Worm (Caenorhabditis elegans) whole organism, young adult: ENCODE results near the gene W01C9.2.

Experiments
- B0035.1 ChIP-seq: sonication (generic microtip); optimal IDR thresholded peaks from 2 replicates; lab custom pipeline; 2016; ENCODE audit warnings: missing genetic modification characterization, mild to moderate bottlenecking, missing compliant biosample characterization, missing genotype, missing genetic modification reagents
- C17E4.6 ChIP-seq: fragments of 200-800 bp; sonication (Bioruptor generic); IDR thresholded peaks from 2 replicates; pipeline ENCODE4 v1.3.6; 2022; ENCODE audit warnings: missing genetic modification reagents, missing genetic modification characterization, missing compliant biosample characterization
- F49E8.2 ChIP-seq: sonication (generic microtip); optimal IDR thresholded peaks from 3 replicates; lab custom pipeline; 2017; ENCODE audit warnings: missing genetic modification characterization, mild to moderate bottlenecking, missing compliant biosample characterization, antibody characterized with exemption, moderate library complexity; ENCODE audit not compliant: insufficient read depth
- F55B11.4 ChIP-seq: sonication (generic microtip); optimal IDR thresholded peaks from 2 replicates; lab custom pipeline; 2016; ENCODE audit warnings: missing compliant biosample characterization, missing genetic modification characterization, borderline replicate concordance; ENCODE audit not compliant: insufficient read depth
- T26A5.8 ChIP-seq: sonication (generic microtip); optimal IDR thresholded peaks from 2 replicates; lab custom pipeline; 2016; ENCODE audit warnings: missing genetic modification characterization, missing compliant biosample characterization
- Y53F4B.3 ChIP-seq: fragments of 200-800 bp; sonication (Bioruptor generic); IDR thresholded peaks from 2 replicates; pipeline ENCODE4 v1.3.6; 2022; ENCODE audit warnings: missing genetic modification reagents, missing genetic modification characterization, missing compliant biosample characterization
- Y53G8AR.9 ChIP-seq: fragments of 200-800 bp; sonication (Bioruptor generic); conservative IDR thresholded peaks from 2 replicates; pipeline ENCODE4 v1.3.6; 2022; ENCODE audit warnings: missing genetic modification reagents, missing genetic modification characterization, missing compliant biosample characterization
- akir-1 ChIP-seq: fragments of 200-800 bp; sonication (Bioruptor generic); optimal IDR thresholded peaks from 2 replicates; lab custom pipeline; 2018; ENCODE audit warnings: mild to moderate bottlenecking, missing genetic modification characterization, moderate library complexity, missing compliant biosample characterization
- aptf-3 ChIP-seq: fragments of 200-800 bp; sonication (Bioruptor generic); IDR thresholded peaks from 2 replicates; pipeline ENCODE4 v1.3.6; 2022; ENCODE audit warnings: missing genetic modification characterization, missing compliant biosample characterization
- atf-7 ChIP-seq: sonication (generic microtip); optimal IDR thresholded peaks from 2 replicates; lab custom pipeline; 2017; ENCODE audit warnings: mild to moderate bottlenecking, missing genetic modification characterization, missing compliant biosample characterization
- athp-1 ChIP-seq: sonication (generic microtip); optimal IDR thresholded peaks from 2 replicates; lab custom pipeline; 2017; ENCODE audit warnings: mild to moderate bottlenecking, missing genetic modification characterization, missing compliant biosample characterization
- attf-6 ChIP-seq: fragments of 200-800 bp; sonication (Bioruptor generic); IDR thresholded peaks from 2 replicates; pipeline ENCODE4 v1.3.6; 2022; ENCODE audit warnings: missing genetic modification reagents, missing genetic modification characterization, missing compliant biosample characterization
- ccch-3 ChIP-seq: fragments of 200-800 bp; sonication (Bioruptor generic); optimal IDR thresholded peaks from 2 replicates; lab custom pipeline; 2018; ENCODE audit warnings: mild to moderate bottlenecking, missing genetic modification characterization, missing compliant biosample characterization
- cebp-2 ChIP-seq: fragments of 200-800 bp; sonication (Bioruptor generic); IDR thresholded peaks from 2 replicates; pipeline ENCODE4 v1.3.6; 2022; ENCODE audit warnings: missing genetic modification characterization, missing compliant biosample characterization
- ceh-100 ChIP-seq: fragments of 200-800 bp; sonication (Bioruptor generic); IDR thresholded peaks from 2 replicates; pipeline ENCODE4 v1.3.6; 2022; ENCODE audit warnings: missing genetic modification reagents, missing genetic modification characterization, missing compliant biosample characterization
- ceh-27 ChIP-seq: fragments of 200-800 bp; sonication (Bioruptor generic); optimal IDR thresholded peaks from 2 replicates; lab custom pipeline; 2018; ENCODE audit warnings: mild to moderate bottlenecking, missing genetic modification characterization, moderate library complexity, missing compliant biosample characterization
- ceh-40 ChIP-seq: fragments of 200-800 bp; sonication (Bioruptor generic); IDR thresholded peaks from 2 replicates; pipeline ENCODE4 v1.3.6; 2022; ENCODE audit warnings: missing genetic modification characterization, missing compliant biosample characterization
- chd-7 ChIP-seq: sonication (generic microtip); optimal IDR thresholded peaks from 2 replicates; lab custom pipeline; 2016; ENCODE audit warnings: mild to moderate bottlenecking, missing genetic modification characterization, moderate library complexity, missing compliant biosample characterization
- egl-18 ChIP-seq: fragments of 200-800 bp; sonication (Bioruptor generic); IDR thresholded peaks from 2 replicates; pipeline ENCODE4 v1.3.6; 2022; ENCODE audit warnings: missing genetic modification reagents, missing genetic modification characterization, missing compliant biosample characterization
- egrh-3 ChIP-seq: fragments of 200-800 bp; sonication (Bioruptor generic); IDR thresholded peaks from 2 replicates; pipeline ENCODE4 v1.3.6; 2022; ENCODE audit warnings: missing genetic modification reagents, missing genetic modification characterization, missing compliant biosample characterization
- fkh-3 ChIP-seq: sonication (generic microtip); optimal IDR thresholded peaks from 2 replicates; lab custom pipeline; 2016; ENCODE audit warnings: mild to moderate bottlenecking, missing genetic modification characterization, missing compliant biosample characterization
- gei-17 ChIP-seq: fragments of 200-800 bp; sonication (Bioruptor generic); optimal IDR thresholded peaks from 2 replicates; lab custom pipeline; 2018; ENCODE audit warnings: mild to moderate bottlenecking, missing genetic modification characterization, missing compliant biosample characterization
- hlh-12 ChIP-seq: sonication (generic microtip); optimal IDR thresholded peaks from 2 replicates; lab custom pipeline; 2016; ENCODE audit warnings: missing genetic modification characterization, missing compliant biosample characterization
- hlh-26 ChIP-seq: fragments of 200-800 bp; sonication (Bioruptor generic); conservative IDR thresholded peaks from 2 replicates; pipeline ENCODE4 v1.3.6; 2022; ENCODE audit warnings: missing genetic modification reagents, missing genetic modification characterization, missing compliant biosample characterization
- hmg-20 ChIP-seq: fragments of 200-800 bp; sonication (Bioruptor generic); IDR thresholded peaks from 2 replicates; pipeline ENCODE4 v1.3.6; 2022; ENCODE audit warnings: missing genetic modification reagents, missing genetic modification characterization, missing compliant biosample characterization
- lag-1 ChIP-seq: fragments of 200-800 bp; sonication (Bioruptor generic); IDR thresholded peaks from 2 replicates; pipeline ENCODE4 v1.3.6; 2022; ENCODE audit warnings: missing genetic modification reagents, missing genetic modification characterization, missing compliant biosample characterization
- lin-26 ChIP-seq: fragments of 200-800 bp; sonication (Bioruptor generic); IDR thresholded peaks from 2 replicates; pipeline ENCODE4 v1.3.6; 2022; ENCODE audit warnings: missing genetic modification reagents, missing genetic modification characterization, missing compliant biosample characterization
- lin-35 ChIP-seq, 3 experiments: fragments of 150-350 bp in 2 of 3; sonication (generic microtip) in 1 of 3; optimal IDR thresholded peaks; 2 replicates each; lab custom pipeline; 2014 to 2018; ENCODE audit warnings: missing biosample characterization in 3 of 3, missing genetic modification characterization in 3 of 3, missing genetic modification reagents in 3 of 3
- lir-1 ChIP-seq: fragments of 200-800 bp; sonication (Bioruptor generic); conservative IDR thresholded peaks from 2 replicates; pipeline ENCODE4 v1.3.6; 2022; ENCODE audit warnings: missing genetic modification reagents, missing genetic modification characterization, missing compliant biosample characterization
- lsl-1 ChIP-seq: fragments of 200-800 bp; sonication (Bioruptor generic); optimal IDR thresholded peaks from 2 replicates; lab custom pipeline; 2018; ENCODE audit warnings: mild to moderate bottlenecking, missing genetic modification characterization, moderate library complexity, missing compliant biosample characterization
- madf-6 ChIP-seq: fragments of 200-800 bp; sonication (Bioruptor generic); IDR thresholded peaks from 2 replicates; pipeline ENCODE4 v1.3.6; 2022; ENCODE audit warnings: missing genetic modification reagents, missing genetic modification characterization, missing compliant biosample characterization
- mel-28 ChIP-seq: sonication (generic microtip); optimal IDR thresholded peaks from 2 replicates; lab custom pipeline; 2016; ENCODE audit warnings: borderline replicate concordance, mild to moderate bottlenecking, missing genetic modification characterization, missing compliant biosample characterization
- mes-4 ChIP-seq: sonication (generic microtip); optimal IDR thresholded peaks from 2 replicates; lab custom pipeline; 2016; ENCODE audit warnings: missing genotype, missing genetic modification characterization, missing compliant biosample characterization
- mxl-1 ChIP-seq: sonication (generic microtip); optimal IDR thresholded peaks from 2 replicates; lab custom pipeline; 2016; ENCODE audit warnings: missing genetic modification characterization, missing compliant biosample characterization
- nhr-120 ChIP-seq: fragments of 200-800 bp; sonication (Bioruptor generic); IDR thresholded peaks from 2 replicates; pipeline ENCODE4 v1.3.6; 2022; ENCODE audit warnings: missing genetic modification characterization, missing compliant biosample characterization
- nhr-179 ChIP-seq: sonication (generic microtip); optimal IDR thresholded peaks from 2 replicates; lab custom pipeline; 2016; ENCODE audit warnings: mild to moderate bottlenecking, missing genetic modification characterization, missing compliant biosample characterization
- nhr-27 ChIP-seq: fragments of 200-800 bp; sonication (Bioruptor generic); optimal IDR thresholded peaks from 2 replicates; lab custom pipeline; 2018; ENCODE audit warnings: mild to moderate bottlenecking, missing genetic modification characterization, moderate library complexity, missing compliant biosample characterization
- nhr-80 ChIP-seq: sonication (generic microtip); optimal IDR thresholded peaks from 2 replicates; lab custom pipeline; 2016; ENCODE audit warnings: missing genetic modification characterization, missing compliant biosample characterization
- nhr-90 ChIP-seq: sonication (generic microtip); optimal IDR thresholded peaks from 2 replicates; lab custom pipeline; 2016; ENCODE audit warnings: missing genotype, mild to moderate bottlenecking, missing genetic modification characterization, missing compliant biosample characterization
- sea-2 ChIP-seq: fragments of 200-800 bp; sonication (Bioruptor generic); IDR thresholded peaks from 2 replicates; pipeline ENCODE4 v1.3.6; 2022; ENCODE audit warnings: missing genetic modification characterization, missing compliant biosample characterization
- snpc-3.4 ChIP-seq: sonication (generic microtip); optimal IDR thresholded peaks from 2 replicates; lab custom pipeline; 2017; ENCODE audit warnings: missing genetic modification characterization, mild to moderate bottlenecking, missing compliant biosample characterization, antibody characterized with exemption, moderate library complexity, missing genotype, missing genetic modification reagents
- somi-1 ChIP-seq: fragments of 200-800 bp; sonication (Bioruptor generic); optimal IDR thresholded peaks from 2 replicates; lab custom pipeline; 2018; ENCODE audit warnings: mild to moderate bottlenecking, missing genetic modification characterization, missing compliant biosample characterization
- sptf-2 ChIP-seq: fragments of 200-800 bp; sonication (Bioruptor generic); optimal IDR thresholded peaks from 2 replicates; lab custom pipeline; 2018; ENCODE audit warnings: mild to moderate bottlenecking, missing genetic modification characterization, missing compliant biosample characterization
- tbp1 ChIP-seq: fragments of 200-800 bp; sonication (Bioruptor generic); optimal IDR thresholded peaks from 2 replicates; lab custom pipeline; 2018; ENCODE audit warnings: mild to moderate bottlenecking, missing genetic modification characterization, missing compliant biosample characterization
- tbx-9 ChIP-seq: sonication (generic microtip); optimal IDR thresholded peaks from 2 replicates; lab custom pipeline; 2016; ENCODE audit warnings: borderline replicate concordance, missing genetic modification characterization, inconsistent platforms, missing compliant biosample characterization
- unc-62 ChIP-seq: fragments of 150-350 bp; optimal IDR thresholded peaks from 2 replicates; lab custom pipeline; 2014; ENCODE audit warnings: missing biosample characterization, missing genetic modification reagents, missing genetic modification characterization
- ztf-25 ChIP-seq: fragments of 200-800 bp; sonication (Bioruptor generic); IDR thresholded peaks from 2 replicates; pipeline ENCODE4 v1.3.6; 2022; ENCODE audit warnings: missing genetic modification reagents, missing genetic modification characterization, missing compliant biosample characterization
- ztf-26 ChIP-seq: sonication (generic microtip); optimal IDR thresholded peaks from 2 replicates; lab custom pipeline; 2017; ENCODE audit warnings: missing genetic modification characterization, missing compliant biosample characterization
- ztf-3 ChIP-seq: fragments of 200-800 bp; sonication (Bioruptor generic); optimal IDR thresholded peaks from 2 replicates; lab custom pipeline; 2018; ENCODE audit warnings: mild to moderate bottlenecking, missing genetic modification characterization, missing compliant biosample characterization

W01C9.2 gene

ce11 chrII:8546975-8547374 lies 10.8 kb downstream of the W01C9.2 start (continued):
- peak; percentile 88 for TF ChIP-seq T26A5.8 (tag; lab: Kevin White, UChicago)
- TF ChIP-seq egl-18 (GFP tag; lab: Robert Waterston, UW), result peak; percentile 87
- peak; percentile 98 for TF ChIP-seq cebp-2 (GFP tag; lab: Robert Waterston, UW)
- TF ChIP-seq tbp1 (GFP tag; lab: Kevin White, UChicago), result peak; percentile 96
- no peak for TF ChIP-seq lsl-1 (GFP tag; lab: Kevin White, UChicago)
- TF ChIP-seq ztf-26 (tag; lab: Kevin White, UChicago), result peak; percentile 62
- TF ChIP-seq ceh-27, result peak; percentile 75
- TF ChIP-seq hlh-26, result no peak
- no peak for TF ChIP-seq athp-1 (tag; lab: Kevin White, UChicago)
- no peak for TF ChIP-seq chd-7
- TF ChIP-seq hlh-12 (tag; lab: Kevin White, UChicago), result peak; percentile 83
- TF ChIP-seq mes-4 (tag; lab: Kevin White, UChicago), result peak; percentile 89
- TF ChIP-seq hmg-20 (GFP tag; lab: Robert Waterston, UW), result peak; percentile 72
- TF ChIP-seq ceh-100 (GFP tag; lab: Robert Waterston, UW), result peak; percentile 49; the same call in 1 of the 2 replicates
- 0 out of 2 replicates have a peak, but pooled peaks have one; percentile 37 for TF ChIP-seq aptf-3 (GFP tag; lab: Robert Waterston, UW)
- TF ChIP-seq akir-1 (GFP tag; lab: Kevin White, UChicago), result no peak
- TF ChIP-seq snpc-3.4 (tag; lab: Kevin White, UChicago), result peak; percentile 87
- TF ChIP-seq nhr-179, result peak; percentile 77
- peak; percentile 64 for TF ChIP-seq nhr-80 (tag; lab: Kevin White, UChicago)
- TF ChIP-seq lin-35 (GFP tag; optimal IDR thresholded peaks at IDR 0.05; lab: Kevin White, UChicago), result no peak
- TF ChIP-seq nhr-27 (tag; lab: Kevin White, UChicago), result peak; percentile 75
- TF ChIP-seq lin-26, result no peak
- peak; percentile 97 for TF ChIP-seq mxl-1 (tag; lab: Kevin White, UChicago)
- no peak for TF ChIP-seq sea-2 (GFP tag; lab: Robert Waterston, UW)
- TF ChIP-seq lag-1 (GFP tag; lab: Robert Waterston, UW), result peak; percentile 85; the same call in 1 of the 2 replicates
- no peak for TF ChIP-seq attf-6
- no peak for TF ChIP-seq ccch-3 (GFP tag; lab: Kevin White, UChicago)
- peak; percentile 94 for TF ChIP-seq fkh-3 (tag; lab: Kevin White, UChicago)
- no peak for TF ChIP-seq ztf-3
- TF ChIP-seq nhr-90 (tag; lab: Kevin White, UChicago), result peak; percentile 93
- TF ChIP-seq atf-7 (tag; lab: Kevin White, UChicago), result peak; percentile 84
- TF ChIP-seq madf-6 (GFP tag; lab: Robert Waterston, UW), result no peak
- 0 out of 2 replicates have a peak, but pooled peaks have one; percentile 69 for TF ChIP-seq nhr-120
- TF ChIP-seq mel-28, result peak; percentile 23
- no peak for TF ChIP-seq gei-17
- TF ChIP-seq F55B11.4 (tag; lab: Kevin White, UChicago), result no peak
- TF ChIP-seq unc-62 (GFP tag; lab: Kevin White, UChicago), result no peak
- peak; percentile 90 for TF ChIP-seq Y53G8AR.9 (GFP tag; lab: Robert Waterston, UW)
- no peak for TF ChIP-seq C17E4.6 (GFP tag; lab: Robert Waterston, UW)
- TF ChIP-seq B0035.1, result peak; percentile 51
- 0 out of 2 replicates have a peak, but pooled peaks have one; percentile 44 for TF ChIP-seq lir-1
- TF ChIP-seq egrh-3, result peak; percentile 55; the same call in 1 of the 2 replicates
- peak; percentile 92 for TF ChIP-seq ceh-40 (GFP tag; lab: Robert Waterston, UW)
- no peak for TF ChIP-seq Y53F4B.3 (GFP tag; lab: Robert Waterston, UW)
- no peak for TF ChIP-seq F49E8.2 (tag; lab: Kevin White, UChicago)
- TF ChIP-seq somi-1, result peak; percentile 70
- TF ChIP-seq ztf-25 (GFP tag; lab: Robert Waterston, UW), result peak; percentile 71; the same call in 1 of the 2 replicates
- TF ChIP-seq sptf-2 (GFP tag; lab: Kevin White, UChicago), result peak; percentile 97
- peak; percentile 21 for TF ChIP-seq tbx-9
